Fruit fly (Drosophila melanogaster) Kc167 (cell line): ENCODE measurements around the gene CG10254.

Experiments used
- Myc ChIP-seq: fragments of >200 bp; optimal IDR thresholded peaks from 2 replicates; lab custom pipeline; 2017; ENCODE audit warnings: missing external identifiers
- Sin3A ChIP-seq: fragments of >200 bp; optimal IDR thresholded peaks from 2 replicates; lab custom pipeline; 2018; ENCODE audit warnings: missing external identifiers
- h ChIP-seq: fragments of >200 bp; optimal IDR thresholded peaks from 3 replicates; lab custom pipeline; 2018; ENCODE audit warnings: missing external identifiers
- insv ChIP-seq: fragments of >200 bp; optimal IDR thresholded peaks from 3 replicates; lab custom pipeline; 2018; ENCODE audit warnings: missing external identifiers
- psq ChIP-seq: fragments of >200 bp; optimal IDR thresholded peaks from 2 replicates; lab custom pipeline; 2017; ENCODE audit warnings: missing external identifiers
- ttk ChIP-seq: sonication (Bioruptor generic); optimal IDR thresholded peaks from 2 replicates; lab custom pipeline; 2017; ENCODE audit warnings: missing external identifiers

dm6 chr3R:23683757-23684156 lies 11.0 kb downstream of the CG10254 start, which contains the start of gene CG18754:
- TF ChIP-seq psq (lab: Kevin White, UChicago) (no peak), h (lab: Kevin White, UChicago) (no peak), Sin3A (lab: Kevin White, UChicago) (no peak), Myc (lab: Kevin White, UChicago) (no peak), ttk (lab: Kevin White, UChicago) (no peak), insv (lab: Kevin White, UChicago) (no peak)
